Fruit fly (Drosophila melanogaster) whole organism: ENCODE results near the gene CG42758.

ENCODE experiments used
- CG8478 ChIP-seq: fragments of >200 bp; optimal IDR thresholded peaks from 2 replicates; lab custom pipeline; 2018; ENCODE audit warnings: inconsistent platforms
- Dll ChIP-seq: fragments of >200 bp; optimal IDR thresholded peaks from 2 replicates; lab custom pipeline; 2017
- EcR ChIP-seq, 2 experiments: fragments of >200 bp; optimal IDR thresholded peaks; 2 replicates each; lab custom pipeline; 2017; ENCODE audit warnings: missing biosample characterization in 2 of 2, missing genetic modification characterization in 2 of 2, missing genetic modification reagents in 2 of 2
- pan ChIP-seq: fragments of >200 bp; optimal IDR thresholded peaks from 2 replicates; lab custom pipeline; 2017
- psq ChIP-seq: fragments of >200 bp; optimal IDR thresholded peaks from 2 replicates; lab custom pipeline; 2017
- usp ChIP-seq: fragments of >200 bp; optimal IDR thresholded peaks from 2 replicates; lab custom pipeline; 2017; ENCODE audit warnings: missing biosample characterization, missing genetic modification characterization, mixed read lengths

CG42758 gene

DNA sequence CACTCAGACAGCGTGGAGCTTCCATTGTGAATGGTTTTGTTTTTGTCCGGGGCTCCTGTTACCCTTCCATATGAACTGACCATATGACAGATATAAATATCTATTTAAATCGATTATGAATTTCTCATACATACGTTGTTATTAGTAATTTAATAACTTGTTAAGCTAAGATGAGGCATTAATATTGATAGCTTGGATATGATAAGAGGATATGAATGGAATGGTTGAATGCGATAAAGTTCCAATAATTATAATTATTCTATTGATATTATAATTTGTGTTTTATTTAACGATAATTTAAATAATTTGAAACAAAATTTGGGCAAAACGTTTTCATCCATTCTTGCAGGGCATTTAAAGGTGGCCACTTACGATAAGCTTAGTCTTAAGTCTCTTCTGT is 43.2 kb downstream of the CG42758 start:
- TF ChIP-seq EcR (GFP tag; optimal IDR thresholded peaks at IDR 0.05; lab: Kevin White, UChicago) = no peak
- no peak for TF ChIP-seq psq
- no peak for TF ChIP-seq pan (lab: Kevin White, UChicago)
- TF ChIP-seq usp (GFP tag; lab: Kevin White, UChicago) = no peak
- TF ChIP-seq CG8478 (lab: Kevin White, UChicago) = no peak
- TF ChIP-seq Dll (lab: Kevin White, UChicago) = no peak

DNA sequence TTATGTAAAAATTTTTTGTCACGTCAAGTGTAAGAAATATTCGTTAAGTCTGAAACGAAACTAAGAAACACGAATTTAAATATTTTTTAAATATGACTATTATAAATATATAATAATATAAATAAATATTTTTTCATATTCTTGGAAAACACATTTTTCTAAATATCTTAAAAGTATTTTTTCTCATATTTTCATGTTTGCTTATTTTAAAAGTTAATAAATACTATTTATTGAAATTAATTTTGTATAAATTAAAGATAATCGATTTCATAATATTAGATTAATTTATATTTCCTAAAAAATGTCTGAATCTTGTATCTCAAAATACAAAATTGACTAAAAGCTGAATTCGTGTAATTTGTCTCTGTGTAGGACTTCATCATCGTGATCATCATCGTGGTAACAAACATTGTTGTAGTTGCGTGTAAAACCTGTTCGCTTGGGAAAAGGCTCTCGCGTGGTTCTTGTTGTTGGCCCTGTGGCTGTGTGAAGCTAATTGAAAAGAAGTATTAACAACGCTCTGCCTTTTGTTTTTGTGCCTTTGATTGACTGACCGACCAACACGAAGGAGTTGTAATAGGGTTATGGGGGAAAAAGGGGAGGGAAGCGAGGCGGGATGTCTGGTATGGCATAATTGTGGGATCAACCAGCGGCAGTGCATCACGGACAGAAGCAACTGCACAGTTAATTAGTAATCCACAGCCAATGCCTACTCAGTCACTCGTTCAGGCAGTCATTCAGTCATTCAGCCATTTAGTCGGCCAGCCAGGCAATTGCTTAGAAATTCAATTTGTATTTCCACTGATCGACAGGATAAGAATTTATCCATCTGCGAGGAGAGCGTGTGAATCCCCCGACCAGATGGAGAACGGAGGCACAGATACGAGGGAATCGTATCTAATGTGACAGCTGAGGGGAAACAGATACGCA is 44.4 kb downstream of the CG42758 start:
- TF ChIP-seq psq = no peak
- TF ChIP-seq EcR (GFP tag; optimal IDR thresholded peaks at IDR 0.05; lab: Kevin White, UChicago) = no peak
- TF ChIP-seq pan (lab: Kevin White, UChicago) = no peak
- no peak for TF ChIP-seq Dll (lab: Kevin White, UChicago)
- TF ChIP-seq usp (GFP tag; lab: Kevin White, UChicago) = no peak

DNA sequence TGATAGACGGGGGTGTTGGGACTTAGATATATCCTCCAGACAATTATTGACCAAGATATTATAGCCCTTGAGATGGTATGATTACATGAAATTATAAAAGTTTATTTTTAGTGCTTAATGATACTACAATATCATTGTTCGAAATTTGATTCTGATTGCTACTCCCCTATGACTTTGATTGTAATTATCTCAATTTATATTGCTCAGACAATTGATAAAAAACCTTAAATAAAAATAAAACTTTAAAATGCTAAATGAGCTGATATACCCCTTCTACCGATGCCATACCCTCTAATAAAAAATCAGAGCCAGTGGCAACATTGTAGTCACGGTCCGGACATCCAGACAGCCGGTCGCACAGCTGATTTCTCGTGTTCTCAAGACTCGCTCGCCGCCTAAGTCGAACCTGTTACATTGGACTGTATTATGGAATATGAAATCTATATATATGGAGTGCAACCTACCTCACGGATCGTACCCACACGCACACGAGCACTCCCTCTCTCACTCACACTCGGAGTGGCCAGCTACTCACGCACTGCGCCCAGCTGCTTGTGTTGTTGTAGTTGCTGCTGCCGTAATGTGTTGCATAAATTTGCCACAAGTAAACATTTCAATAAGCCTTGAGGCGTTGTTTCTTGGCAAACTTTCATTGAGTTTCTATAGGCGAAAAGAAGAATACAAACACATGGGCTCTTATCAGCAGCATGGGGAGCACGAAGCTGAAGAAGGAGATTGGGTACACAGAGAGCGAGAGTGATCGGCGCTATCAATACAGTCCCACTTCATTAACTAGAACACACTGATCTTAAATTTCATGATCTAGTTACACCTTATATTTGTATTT is 45.9 kb downstream of the CG42758 start:
- TF ChIP-seq usp (GFP tag; lab: Kevin White, UChicago) (no peak), psq (no peak), pan (lab: Kevin White, UChicago) (no peak), CG8478 (lab: Kevin White, UChicago) (no peak), EcR (GFP tag; optimal IDR thresholded peaks at IDR 0.05; lab: Kevin White, UChicago) (no peak), Dll (lab: Kevin White, UChicago) (no peak)

DNA sequence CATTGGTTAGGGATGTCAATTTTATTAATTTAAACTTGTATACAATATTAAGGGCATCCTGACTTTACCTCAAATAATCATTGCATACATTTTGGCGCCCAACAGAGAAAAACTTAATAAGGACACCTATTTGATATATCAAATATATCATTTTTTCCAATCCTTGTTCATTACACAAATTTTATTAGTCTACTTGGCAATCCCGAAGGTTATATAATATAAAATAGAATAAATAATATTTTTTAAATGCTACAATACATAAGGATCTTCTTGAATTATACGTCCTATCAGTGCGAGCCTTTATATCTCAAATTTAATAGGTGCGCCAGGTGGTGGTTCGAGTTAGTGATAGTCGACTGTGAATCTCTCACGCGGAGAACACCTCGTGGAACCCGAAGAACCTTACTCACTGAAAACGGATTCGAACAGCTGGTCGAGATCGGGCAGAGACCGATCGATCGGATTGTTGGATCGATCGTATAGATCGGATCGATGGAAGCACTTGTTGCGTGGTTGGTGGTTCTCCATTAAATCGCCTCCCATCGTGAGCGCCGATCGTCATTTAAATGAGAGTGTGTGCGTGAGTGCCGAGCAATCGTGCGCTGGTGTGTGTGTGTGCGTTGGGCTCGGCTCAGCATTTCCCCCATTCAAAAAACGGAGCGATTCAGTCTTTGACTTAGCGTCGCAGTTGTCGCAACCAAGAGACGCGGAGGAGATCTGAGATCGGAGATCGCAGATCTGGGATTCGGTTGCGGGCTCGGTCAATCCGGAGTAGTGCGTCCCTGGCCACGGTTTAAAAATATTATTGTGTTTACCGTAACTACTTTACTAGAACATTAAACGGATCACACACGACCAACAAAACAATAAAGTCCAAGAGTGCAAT is 46.8 kb downstream of the CG42758 start, which contains the start of gene shd:
TSS of gene shd (plus strand) at position 667 of the 886 bp plus-strand sequence.
- TF ChIP-seq psq (no peak), usp (GFP tag; lab: Kevin White, UChicago) (no peak), pan (lab: Kevin White, UChicago) (no peak), CG8478 (lab: Kevin White, UChicago) (no peak), EcR (GFP tag; optimal IDR thresholded peaks at IDR 0.05; lab: Kevin White, UChicago) (no peak)

DNA sequence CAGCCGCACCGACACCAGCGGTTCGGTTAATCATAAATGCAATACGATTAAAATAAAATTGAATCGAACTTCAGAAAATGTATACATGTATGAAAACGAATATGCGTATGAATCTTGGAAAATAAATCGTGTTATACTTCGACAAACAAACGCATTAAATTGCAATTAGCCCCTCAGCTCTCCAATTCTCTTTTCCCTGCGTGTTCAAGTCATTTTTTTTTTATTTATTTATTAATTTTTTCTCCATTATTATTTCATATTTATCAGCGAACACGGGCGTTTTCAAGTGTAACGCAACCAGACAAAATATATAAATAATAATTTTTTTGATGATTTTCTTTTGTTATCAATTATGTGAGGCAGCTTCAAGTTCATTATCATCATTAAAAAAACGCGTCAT is 47.9 kb downstream of the CG42758 start:
- TF ChIP-seq usp (GFP tag; lab: Kevin White, UChicago) (no peak), Dll (lab: Kevin White, UChicago) (no peak), psq (no peak), EcR (GFP tag; optimal IDR thresholded peaks at IDR 0.05; lab: Kevin White, UChicago) (no peak), CG8478 (lab: Kevin White, UChicago) (no peak), pan (lab: Kevin White, UChicago) (no peak)

DNA sequence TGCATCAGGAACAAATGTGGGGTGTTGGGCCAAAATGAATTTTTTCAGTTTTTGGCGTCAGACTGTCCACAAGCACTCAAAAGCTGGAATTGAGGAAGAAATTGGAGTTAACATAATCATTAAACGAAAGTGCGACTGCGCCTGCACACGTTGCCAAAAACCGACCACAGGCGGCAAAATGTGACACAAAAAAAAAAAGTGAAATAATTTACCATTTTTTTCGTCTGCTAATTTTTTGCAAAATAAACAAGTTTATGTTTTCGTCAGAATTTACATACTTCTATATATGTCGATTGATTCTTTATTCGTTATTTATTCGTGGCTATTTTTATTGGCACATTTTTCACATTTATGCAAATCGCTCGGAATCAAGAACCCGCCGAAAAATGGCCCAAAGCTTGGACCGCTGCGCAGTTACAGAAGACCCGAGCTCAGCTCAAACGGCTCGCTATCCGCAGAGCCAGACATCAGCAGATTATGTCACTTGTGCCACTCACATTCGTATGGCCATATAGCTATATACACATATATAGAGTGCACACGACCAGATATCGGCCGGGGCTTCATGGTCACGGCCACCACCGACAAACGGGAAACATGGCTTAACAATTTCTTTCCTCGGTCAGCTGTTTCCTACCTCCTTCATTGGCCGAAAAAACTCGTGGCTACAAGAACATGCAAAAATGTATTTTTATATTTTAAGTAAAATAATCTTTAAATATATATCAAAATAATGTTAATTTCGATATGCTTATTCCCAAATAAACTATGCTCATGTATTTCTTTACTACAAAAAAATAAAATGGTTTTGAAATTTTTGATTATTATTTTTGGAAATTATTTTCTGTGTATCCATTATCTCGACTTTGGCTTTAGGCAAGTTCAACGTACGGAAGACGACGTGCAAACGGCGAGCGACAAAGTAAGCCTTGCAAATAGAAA is 49.1 kb downstream of the CG42758 start:
- no peak for TF ChIP-seq EcR (GFP tag; optimal IDR thresholded peaks at IDR 0.05; lab: Kevin White, UChicago)
- TF ChIP-seq usp (GFP tag; lab: Kevin White, UChicago) = no peak
- no peak for TF ChIP-seq psq
- no peak for TF ChIP-seq CG8478 (lab: Kevin White, UChicago)
- no peak for TF ChIP-seq pan (lab: Kevin White, UChicago)
- no peak for TF ChIP-seq Dll (lab: Kevin White, UChicago)
